Fruit fly (Drosophila melanogaster): ENCODE measurements around the gene Mettl3.

The Mettl3 gene

dm6 chr3R:24031019-24031824 is 735 bp upstream of the Mettl3 start (continued):
- TF ChIP-seq CG4282 (GFP tag; optimal IDR thresholded peaks at IDR 0.05) (no peak), gro (GFP tag; optimal IDR thresholded peaks at IDR 0.05) (no peak), Drgx (GFP tag; IDR thresholded peaks at IDR 0.05) (peak; percentile 65), pnt (GFP tag; optimal IDR thresholded peaks at IDR 0.05) (no peak), amos (GFP tag; IDR thresholded peaks at IDR 0.05; ENCODE audit: partially characterized antibody) (peak; percentile 31; the same call in 1 of the 2 replicates), pros (GFP tag; optimal IDR thresholded peaks at IDR 0.05) (no peak), CG10366 (GFP tag; IDR thresholded peaks at IDR 0.05) (no peak), CG11723 (GFP tag; optimal IDR thresholded peaks at IDR 0.05) (no peak), nerfin-1 (tag; optimal IDR thresholded peaks at IDR 0.05) (no peak), Nf-YC (tag; optimal IDR thresholded peaks at IDR 0.05) (no peak), CG9437 (GFP tag; optimal IDR thresholded peaks at IDR 0.05) (no peak), Asciz (GFP tag; optimal IDR thresholded peaks at IDR 0.05) (no peak), lbe (GFP tag; optimal IDR thresholded peaks at IDR 0.05) (no peak), CG7928 (GFP tag; optimal IDR thresholded peaks at IDR 0.05) (no peak), CG4820 (GFP tag; optimal IDR thresholded peaks at IDR 0.05) (no peak), kay (GFP tag; optimal IDR thresholded peaks at IDR 0.05) (no peak), CG2199 (GFP tag; IDR thresholded peaks at IDR 0.05) (no peak), CG3407 (GFP tag; optimal IDR thresholded peaks at IDR 0.05) (no peak), hbn (GFP tag; IDR thresholded peaks at IDR 0.05; ENCODE audit: partially characterized antibody) (no peak), ase (GFP tag; IDR thresholded peaks at IDR 0.05) (no peak), tio (GFP tag; optimal IDR thresholded peaks at IDR 0.05) (no peak), bab2 (GFP tag; optimal IDR thresholded peaks at IDR 0.05) (peak; percentile 0), zfh2 (GFP tag; optimal IDR thresholded peaks at IDR 0.05) (no peak), sc (optimal IDR thresholded peaks at IDR 0.05) (no peak), sc (GFP tag; optimal IDR thresholded peaks at IDR 0.05) (no peak), ro (GFP tag; IDR thresholded peaks at IDR 0.05) (no peak), btn (GFP tag; optimal IDR thresholded peaks at IDR 0.05) (no peak), CG32532 (GFP tag; IDR thresholded peaks at IDR 0.05) (peak; percentile 52; the same call in 1 of the 2 replicates), sisA (GFP tag; IDR thresholded peaks at IDR 0.05) (no peak), tna (GFP tag; IDR thresholded peaks at IDR 0.05; ENCODE audit: partially characterized antibody) (no peak), dimm (GFP tag; IDR thresholded peaks at IDR 0.05) (no peak), CG11696 (GFP tag; IDR thresholded peaks at IDR 0.05) (no peak), h (optimal IDR thresholded peaks at IDR 0.05) (no peak), CG13424 (tag; optimal IDR thresholded peaks at IDR 0.05) (peak; percentile 2), fd3F (GFP tag; optimal IDR thresholded peaks at IDR 0.05) (no peak), CG7963 (GFP tag; IDR thresholded peaks at IDR 0.05; ENCODE audit: partially characterized antibody) (no peak), CG31224 (GFP tag; IDR thresholded peaks at IDR 0.05) (no peak), CG14965 (GFP tag; optimal IDR thresholded peaks at IDR 0.05; ENCODE audit: borderline replicate concordance) (no peak), Dbx (GFP tag; IDR thresholded peaks at IDR 0.05) (peak; percentile 54; the same call in 1 of the 3 replicates), CG18599 (GFP tag; optimal IDR thresholded peaks at IDR 0.05) (no peak), E2f2 (GFP tag; IDR thresholded peaks at IDR 0.05) (no peak), Oli (tag; optimal IDR thresholded peaks at IDR 0.05) (no peak), sug (tag; optimal IDR thresholded peaks at IDR 0.05) (no peak), Sox100B (GFP tag; optimal IDR thresholded peaks at IDR 0.05) (no peak), CG17186 (GFP tag; optimal IDR thresholded peaks at IDR 0.05) (no peak), Side (GFP tag; optimal IDR thresholded peaks at IDR 0.05) (no peak), HmgD (GFP tag; optimal IDR thresholded peaks at IDR 0.05) (no peak), CG1603 (tag; optimal IDR thresholded peaks at IDR 0.05) (no peak), CG1792 (GFP tag; optimal IDR thresholded peaks at IDR 0.05) (no peak), MESR4 (GFP tag; optimal IDR thresholded peaks at IDR 0.05) (peak; percentile 49)

All from whole organism, embryonic.